Worm (Caenorhabditis elegans) whole organism, young adult: ENCODE results near the gene C54C6.5.

Experiments used
- B0019.2 ChIP-seq: fragments of 200-800 bp; sonication (Bioruptor generic); conservative IDR thresholded peaks from 2 replicates; pipeline ENCODE4 v1.3.6; 2022; ENCODE audit warnings: missing genetic modification reagents, missing genetic modification characterization, missing compliant biosample characterization
- C06A6.2 ChIP-seq: fragments of 200-800 bp; sonication (Bioruptor generic); conservative IDR thresholded peaks from 2 replicates; pipeline ENCODE4 v1.3.6; 2022; ENCODE audit warnings: missing genetic modification characterization, missing compliant biosample characterization
- F37B4.10 ChIP-seq: fragments of 200-800 bp; sonication (Bioruptor generic); IDR thresholded peaks from 2 replicates; pipeline ENCODE4 v1.3.6; 2022; ENCODE audit warnings: missing genetic modification characterization, missing compliant biosample characterization
- F39B2.1 ChIP-seq: fragments of 200-800 bp; sonication (Bioruptor generic); IDR thresholded peaks from 2 replicates; pipeline ENCODE4 v1.3.6; 2022; ENCODE audit warnings: missing genetic modification reagents, missing genetic modification characterization, missing compliant biosample characterization
- F52B5.7 ChIP-seq: sonication (generic microtip); optimal IDR thresholded peaks from 2 replicates; lab custom pipeline; 2016; ENCODE audit warnings: mild to moderate bottlenecking, missing genetic modification characterization, missing compliant biosample characterization
- F55B11.4 ChIP-seq: sonication (generic microtip); optimal IDR thresholded peaks from 2 replicates; lab custom pipeline; 2016; ENCODE audit warnings: missing compliant biosample characterization, missing genetic modification characterization, borderline replicate concordance; ENCODE audit not compliant: insufficient read depth
- F57A8.1 ChIP-seq: fragments of 200-800 bp; sonication (Bioruptor generic); optimal IDR thresholded peaks from 2 replicates; lab custom pipeline; 2018; ENCODE audit warnings: mild to moderate bottlenecking, missing genetic modification characterization, moderate library complexity, missing compliant biosample characterization
- F57C9.4 ChIP-seq: sonication (generic microtip); optimal IDR thresholded peaks from 2 replicates; lab custom pipeline; 2017; ENCODE audit warnings: mild to moderate bottlenecking, missing genetic modification characterization, missing compliant biosample characterization
- Y53F4B.3 ChIP-seq: fragments of 200-800 bp; sonication (Bioruptor generic); IDR thresholded peaks from 2 replicates; pipeline ENCODE4 v1.3.6; 2022; ENCODE audit warnings: missing genetic modification reagents, missing genetic modification characterization, missing compliant biosample characterization
- Y67H2A.10 ChIP-seq: fragments of 200-800 bp; sonication (Bioruptor generic); conservative IDR thresholded peaks from 2 replicates; pipeline ENCODE4 v1.3.6; 2022; ENCODE audit warnings: missing genetic modification reagents, missing genetic modification characterization, missing compliant biosample characterization
- Y79H2A.3 ChIP-seq: fragments of 200-800 bp; sonication (Bioruptor generic); conservative IDR thresholded peaks from 2 replicates; pipeline ENCODE4 v1.3.6; 2022; ENCODE audit warnings: missing genetic modification reagents, missing genetic modification characterization, missing compliant biosample characterization
- akir-1 ChIP-seq: fragments of 200-800 bp; sonication (Bioruptor generic); optimal IDR thresholded peaks from 2 replicates; lab custom pipeline; 2018; ENCODE audit warnings: mild to moderate bottlenecking, missing genetic modification characterization, moderate library complexity, missing compliant biosample characterization
- attf-5 ChIP-seq: fragments of 200-800 bp; sonication (Bioruptor generic); optimal IDR thresholded peaks from 2 replicates; lab custom pipeline; 2018; ENCODE audit warnings: mild to moderate bottlenecking, missing genetic modification characterization, missing compliant biosample characterization
- attf-6 ChIP-seq: fragments of 200-800 bp; sonication (Bioruptor generic); IDR thresholded peaks from 2 replicates; pipeline ENCODE4 v1.3.6; 2022; ENCODE audit warnings: missing genetic modification reagents, missing genetic modification characterization, missing compliant biosample characterization
- cebp-1 ChIP-seq, 2 experiments: fragments of 200-800 bp in 1 of 2; sonication (Bioruptor generic) in 1 of 2; sonication (generic microtip) in 1 of 2; IDR thresholded peaks in 1 of 2; optimal IDR thresholded peaks in 1 of 2; 2 replicates each; pipeline versions ENCODE4 v1.3.6 to Lab custom; 2017 to 2022; ENCODE audit warnings: missing compliant biosample characterization in 2 of 2, missing genetic modification characterization in 2 of 2, mild to moderate bottlenecking in 1 of 2, missing genetic modification reagents in 1 of 2, moderate library complexity in 1 of 2
- chd-7 ChIP-seq: sonication (generic microtip); optimal IDR thresholded peaks from 2 replicates; lab custom pipeline; 2016; ENCODE audit warnings: mild to moderate bottlenecking, missing genetic modification characterization, moderate library complexity, missing compliant biosample characterization
- dox-1 ChIP-seq: fragments of 200-800 bp; sonication (Bioruptor generic); IDR thresholded peaks from 2 replicates; pipeline ENCODE4 v1.3.6; 2022; ENCODE audit warnings: missing genetic modification reagents, missing genetic modification characterization, missing compliant biosample characterization
- dpff-1 ChIP-seq: sonication (generic microtip); optimal IDR thresholded peaks from 2 replicates; lab custom pipeline; 2017; ENCODE audit warnings: mild to moderate bottlenecking, missing genetic modification characterization, missing compliant biosample characterization
- fkh-3 ChIP-seq: sonication (generic microtip); optimal IDR thresholded peaks from 2 replicates; lab custom pipeline; 2016; ENCODE audit warnings: mild to moderate bottlenecking, missing genetic modification characterization, missing compliant biosample characterization
- gei-17 ChIP-seq: fragments of 200-800 bp; sonication (Bioruptor generic); optimal IDR thresholded peaks from 2 replicates; lab custom pipeline; 2018; ENCODE audit warnings: mild to moderate bottlenecking, missing genetic modification characterization, missing compliant biosample characterization
- hmg-20 ChIP-seq: fragments of 200-800 bp; sonication (Bioruptor generic); IDR thresholded peaks from 2 replicates; pipeline ENCODE4 v1.3.6; 2022; ENCODE audit warnings: missing genetic modification reagents, missing genetic modification characterization, missing compliant biosample characterization
- hrde-1 ChIP-seq: sonication (generic microtip); optimal IDR thresholded peaks from 2 replicates; lab custom pipeline; 2016; ENCODE audit warnings: missing genetic modification characterization, mild to moderate bottlenecking, missing compliant biosample characterization, moderate library complexity, missing genotype, missing genetic modification reagents, borderline replicate concordance
- madf-10 ChIP-seq: sonication (generic microtip); optimal IDR thresholded peaks from 2 replicates; lab custom pipeline; 2016; ENCODE audit warnings: mild to moderate bottlenecking, missing genetic modification characterization, missing compliant biosample characterization
- mel-28 ChIP-seq: sonication (generic microtip); optimal IDR thresholded peaks from 2 replicates; lab custom pipeline; 2016; ENCODE audit warnings: borderline replicate concordance, mild to moderate bottlenecking, missing genetic modification characterization, missing compliant biosample characterization
- nhr-120 ChIP-seq: fragments of 200-800 bp; sonication (Bioruptor generic); IDR thresholded peaks from 2 replicates; pipeline ENCODE4 v1.3.6; 2022; ENCODE audit warnings: missing genetic modification characterization, missing compliant biosample characterization
- nhr-179 ChIP-seq: sonication (generic microtip); optimal IDR thresholded peaks from 2 replicates; lab custom pipeline; 2016; ENCODE audit warnings: mild to moderate bottlenecking, missing genetic modification characterization, missing compliant biosample characterization
- nhr-27 ChIP-seq: fragments of 200-800 bp; sonication (Bioruptor generic); optimal IDR thresholded peaks from 2 replicates; lab custom pipeline; 2018; ENCODE audit warnings: mild to moderate bottlenecking, missing genetic modification characterization, moderate library complexity, missing compliant biosample characterization
- nhr-80 ChIP-seq: sonication (generic microtip); optimal IDR thresholded peaks from 2 replicates; lab custom pipeline; 2016; ENCODE audit warnings: missing genetic modification characterization, missing compliant biosample characterization
- pbrm-1 ChIP-seq: fragments of 200-800 bp; sonication (Bioruptor generic); IDR thresholded peaks from 2 replicates; pipeline ENCODE4 v1.3.6; 2022; ENCODE audit warnings: missing genetic modification reagents, missing genetic modification characterization, missing compliant biosample characterization
- rcor-1 ChIP-seq: fragments of 200-800 bp; sonication (Bioruptor generic); IDR thresholded peaks from 2 replicates; pipeline ENCODE4 v1.3.6; 2022; ENCODE audit warnings: missing genetic modification reagents, missing genetic modification characterization, missing compliant biosample characterization
- repo-1 ChIP-seq: sonication (generic microtip); optimal IDR thresholded peaks from 2 replicates; lab custom pipeline; 2017; ENCODE audit warnings: mild to moderate bottlenecking, missing genetic modification characterization, missing compliant biosample characterization
- snpc-4 ChIP-seq, 5 experiments: fragments of 150-350 bp in 1 of 5; sonication (generic microtip) in 4 of 5; optimal IDR thresholded peaks; 2 replicates each; lab custom pipeline; 2014 to 2018; ENCODE audit warnings: missing genetic modification characterization in 5 of 5, missing biosample characterization in 3 of 5, antibody characterized with exemption in 2 of 5, mild to moderate bottlenecking in 2 of 5, missing compliant biosample characterization in 2 of 5, missing genotype in 2 of 5, moderate library complexity in 2 of 5, missing genetic modification reagents in 1 of 5
- somi-1 ChIP-seq: fragments of 200-800 bp; sonication (Bioruptor generic); optimal IDR thresholded peaks from 2 replicates; lab custom pipeline; 2018; ENCODE audit warnings: mild to moderate bottlenecking, missing genetic modification characterization, missing compliant biosample characterization
- xnd-1 ChIP-seq: sonication (generic microtip); optimal IDR thresholded peaks from 2 replicates; lab custom pipeline; 2016; ENCODE audit warnings: missing genotype, missing genetic modification reagents, missing genetic modification characterization, missing compliant biosample characterization
- zfh-2 ChIP-seq: fragments of 200-800 bp; sonication (Bioruptor generic); conservative IDR thresholded peaks from 2 replicates; pipeline ENCODE4 v1.3.6; 2022; ENCODE audit warnings: missing genetic modification reagents, missing genetic modification characterization, missing compliant biosample characterization
- ztf-22 ChIP-seq: fragments of 200-800 bp; sonication (Bioruptor generic); optimal IDR thresholded peaks from 2 replicates; lab custom pipeline; 2018; ENCODE audit warnings: mild to moderate bottlenecking, missing genetic modification characterization, moderate library complexity, missing compliant biosample characterization
- ztf-26 ChIP-seq: sonication (generic microtip); optimal IDR thresholded peaks from 2 replicates; lab custom pipeline; 2017; ENCODE audit warnings: missing genetic modification characterization, missing compliant biosample characterization

C54C6.5 gene

ce11 chrIII:3560235-3560634 is 10.6 kb upstream of the C54C6.5 start:
- TF ChIP-seq Y79H2A.3 (GFP tag; lab: Robert Waterston, UW) (no peak), dox-1 (GFP tag; lab: Robert Waterston, UW) (no peak), C06A6.2 (GFP tag; lab: Robert Waterston, UW) (no peak), F39B2.1 (GFP tag; lab: Robert Waterston, UW) (no peak), zfh-2 (GFP tag; lab: Robert Waterston, UW) (no peak), gei-17 (GFP tag; lab: Kevin White, UChicago) (no peak), F57C9.4 (tag; lab: Kevin White, UChicago) (no peak), mel-28 (no peak), nhr-27 (tag; lab: Kevin White, UChicago) (no peak)

- TF ChIP-seq nhr-120, result no peak
- TF ChIP-seq ztf-22, result no peak
- no peak for TF ChIP-seq hmg-20 (GFP tag; lab: Robert Waterston, UW)
These were observed 3.7 kb upstream of the C54C6.5 start, which contains the start of gene C54C6.4 for ce11 chrIII:3553349-3553748. Gene C54C6.4, plus strand, starts transcription at chrIII:3553649.

- no peak for TF ChIP-seq attf-6 (GFP tag; lab: Robert Waterston, UW)
- TF ChIP-seq F52B5.7 (tag; lab: Kevin White, UChicago), result no peak
- no peak for TF ChIP-seq dpff-1 (tag; lab: Kevin White, UChicago)
- no peak for TF ChIP-seq chd-7 (tag; lab: Kevin White, UChicago)
- TF ChIP-seq F55B11.4 (tag; lab: Kevin White, UChicago), result no peak
- TF ChIP-seq ztf-26 (tag; lab: Kevin White, UChicago), result no peak
- no peak for TF ChIP-seq somi-1 (GFP tag; lab: Kevin White, UChicago)
These were observed 714 bp upstream of the C54C6.5 start for ce11 chrIII:3550364-3550763.

- TF ChIP-seq xnd-1 (tag; lab: Kevin White, UChicago) (no peak), akir-1 (GFP tag; lab: Kevin White, UChicago) (no peak), Y79H2A.3 (GFP tag; lab: Robert Waterston, UW) (no peak), B0019.2 (GFP tag; lab: Robert Waterston, UW) (no peak), Y67H2A.10 (GFP tag; lab: Robert Waterston, UW) (no peak), cebp-1 (GFP tag; IDR thresholded peaks at IDR 0.05; lab: Robert Waterston, UW) (no peak), cebp-1 (tag; optimal IDR thresholded peaks at IDR 0.05; lab: Kevin White, UChicago) (no peak), repo-1 (no peak), attf-5 (no peak), nhr-80 (tag; lab: Kevin White, UChicago) (no peak), fkh-3 (no peak), madf-10 (tag; lab: Kevin White, UChicago) (no peak), nhr-179 (no peak)
These were observed 1.6 kb downstream of the C54C6.5 start, which contains the start of gene C54C6.11 for ce11 chrIII:3548017-3548416. Gene C54C6.11, plus strand, starts transcription at chrIII:3548317.

- TF ChIP-seq Y53F4B.3 (GFP tag; lab: Robert Waterston, UW) (no peak), dox-1 (GFP tag; lab: Robert Waterston, UW) (no peak), fkh-3 (no peak), F57A8.1 (GFP tag; lab: Kevin White, UChicago) (no peak), pbrm-1 (GFP tag; lab: Robert Waterston, UW) (no peak), rcor-1 (GFP tag; lab: Robert Waterston, UW) (no peak), F37B4.10 (GFP tag; lab: Robert Waterston, UW) (no peak), snpc-4 (GFP tag; optimal IDR thresholded peaks at IDR 0.05; lab: Kevin White, UChicago) (no peak), snpc-4 (tag; optimal IDR thresholded peaks at IDR 0.05; lab: Kevin White, UChicago) (no peak), hrde-1 (tag; lab: Kevin White, UChicago) (no peak), nhr-120 (no peak)
These were observed 3.3 kb downstream of the C54C6.5 start, which contains the start of gene C54C6.7 for ce11 chrIII:3546323-3546722. Gene C54C6.7, minus strand, starts transcription at chrIII:3546423.
